Fruit fly (Drosophila melanogaster): ENCODE measurements around the gene RYa-R.

DNA sequence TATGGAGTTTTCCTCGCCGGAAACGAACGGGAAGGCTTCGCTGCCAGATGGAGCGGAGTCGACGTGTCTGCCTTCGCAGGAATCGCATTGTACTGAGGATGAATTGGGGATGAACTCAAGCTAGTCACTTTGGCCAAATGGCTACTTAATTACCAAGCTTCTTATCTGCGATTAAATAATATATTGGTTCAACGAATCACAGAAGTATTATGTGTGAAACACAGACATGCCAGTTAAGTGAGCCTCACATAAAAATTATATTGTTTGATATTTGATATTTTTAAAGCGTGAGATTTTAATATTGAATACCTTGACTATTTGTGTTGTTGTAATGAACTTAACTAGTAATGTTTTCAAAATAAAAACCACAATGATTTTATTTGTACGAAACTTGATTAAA lies 30.4 kb upstream of the RYa-R start, which contains the start of gene Gr97a:
- TF ChIP-seq salr (GFP tag; optimal IDR thresholded peaks at IDR 0.05) (no peak), CG8119 (GFP tag; IDR thresholded peaks at IDR 0.05) (no peak), lz (GFP tag; optimal IDR thresholded peaks at IDR 0.05) (no peak), CG16779 (tag; optimal IDR thresholded peaks at IDR 0.05) (no peak), CG31627 (GFP tag; optimal IDR thresholded peaks at IDR 0.05) (no peak), CG8319 (GFP tag; optimal IDR thresholded peaks at IDR 0.05) (no peak), Lpt (GFP tag; optimal IDR thresholded peaks at IDR 0.05) (no peak), Sox102F (GFP tag; optimal IDR thresholded peaks at IDR 0.05) (no peak)
